Worm (Caenorhabditis elegans): ENCODE measurements around the gene W02D7.5.

W02D7.5 gene

DNA sequence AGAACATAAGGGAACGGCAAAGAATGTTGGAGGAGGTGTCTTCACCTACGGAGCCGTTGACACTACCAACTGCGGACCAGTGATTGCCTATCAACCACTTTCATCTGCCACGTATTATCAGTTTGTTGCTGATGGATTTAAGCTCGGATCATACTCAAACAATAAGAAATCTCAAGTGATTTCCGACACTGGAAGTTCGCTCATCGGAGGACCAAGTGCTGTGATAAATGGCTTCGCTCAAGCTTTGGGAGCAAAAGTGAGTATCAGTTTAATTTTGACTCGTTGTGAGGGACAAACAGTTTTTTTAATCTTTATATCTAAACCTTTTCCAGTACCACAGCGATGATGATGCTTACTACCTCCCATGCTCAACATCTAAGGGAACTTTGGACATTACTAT lies 27.6 kb downstream of the W02D7.5 start:
- TF ChIP-seq cog-1 (tag; optimal IDR thresholded peaks at IDR 0.05) (no peak), med-1 (GFP tag; optimal IDR thresholded peaks at IDR 0.05; ENCODE audit: insufficient read depth) (no peak), tab-1 (GFP tag; IDR thresholded peaks at IDR 0.05) (no peak), T22C8.4 (GFP tag; IDR thresholded peaks at IDR 0.05) (no peak), ref-1 (GFP tag; conservative IDR thresholded peaks at IDR 0.05) (no peak), ztf-29 (GFP tag; IDR thresholded peaks at IDR 0.05) (no peak)

ce11 chrV:8269878-8270277 lies 29.2 kb downstream of the W02D7.5 start:
- no peak for TF ChIP-seq T22C8.4 (GFP tag; IDR thresholded peaks at IDR 0.05)

- TF ChIP-seq ztf-23 (GFP tag; IDR thresholded peaks at IDR 0.05): no peak
- TF ChIP-seq T22C8.4 (GFP tag; IDR thresholded peaks at IDR 0.05): no peak
- no peak for TF ChIP-seq ref-1 (GFP tag; conservative IDR thresholded peaks at IDR 0.05)
- TF ChIP-seq klf-2 (GFP tag; conservative IDR thresholded peaks at IDR 0.05): no peak
- TF ChIP-seq cog-1 (tag; optimal IDR thresholded peaks at IDR 0.05): no peak
- TF ChIP-seq flt-1 (GFP tag; IDR thresholded peaks at IDR 0.05): no peak
Measured at ce11 chrV:8268902-8269301, 30.1 kb downstream of the W02D7.5 start, which contains the start of the genes asp-6 and asp-12. TSS of gene asp-6 (minus strand) at chrV:8268937. TSS of gene asp-12 (plus strand) at chrV:8269210.

DNA sequence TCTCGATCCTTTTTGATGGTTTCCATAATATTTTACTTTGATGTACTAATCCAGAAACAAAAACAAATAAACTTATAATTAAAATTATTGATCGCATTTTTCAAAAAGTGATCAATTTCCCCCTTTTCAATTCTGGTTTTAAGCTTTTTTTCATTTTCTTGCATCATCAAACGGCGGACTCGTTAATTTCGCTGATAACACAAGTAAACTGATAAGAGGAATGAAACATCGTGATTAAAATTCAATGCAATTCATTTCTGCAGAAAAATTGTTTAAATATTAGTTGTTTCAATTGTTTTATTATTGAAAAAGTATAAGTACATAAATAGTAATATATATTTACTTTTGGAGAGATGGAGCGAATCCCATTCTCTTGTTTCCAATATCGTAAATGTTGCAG lies 31.8 kb downstream of the W02D7.5 start:
- TF ChIP-seq flt-1 (GFP tag; IDR thresholded peaks at IDR 0.05): no peak
- no peak for TF ChIP-seq ztf-23 (GFP tag; IDR thresholded peaks at IDR 0.05)
- no peak for TF ChIP-seq cog-1 (tag; optimal IDR thresholded peaks at IDR 0.05)

- TF ChIP-seq klf-2 (GFP tag; conservative IDR thresholded peaks at IDR 0.05) (no peak), ref-1 (GFP tag; conservative IDR thresholded peaks at IDR 0.05) (no peak), ztf-23 (GFP tag; IDR thresholded peaks at IDR 0.05) (no peak), ztf-29 (GFP tag; IDR thresholded peaks at IDR 0.05) (no peak), tab-1 (GFP tag; IDR thresholded peaks at IDR 0.05) (no peak), med-1 (GFP tag; optimal IDR thresholded peaks at IDR 0.05; ENCODE audit: insufficient read depth) (no peak), cog-1 (tag; optimal IDR thresholded peaks at IDR 0.05) (no peak), T22C8.4 (GFP tag; IDR thresholded peaks at IDR 0.05) (no peak), flt-1 (GFP tag; IDR thresholded peaks at IDR 0.05) (no peak)
Measured at ce11 chrV:8266232-8266631, 32.8 kb downstream of the W02D7.5 start, which contains the start of gene F21F8.5. TSS of gene F21F8.5 (minus strand) at chrV:8266332.

ce11 chrV:8263941-8264340 lies 35.1 kb downstream of the W02D7.5 start, which contains the start of gene C16D9.9:
TSS of gene C16D9.9 (plus strand) at chrV:8264241.
- no peak for TF ChIP-seq tab-1 (GFP tag; IDR thresholded peaks at IDR 0.05)
- TF ChIP-seq med-1 (GFP tag; optimal IDR thresholded peaks at IDR 0.05; ENCODE audit: insufficient read depth): no peak
- no peak for TF ChIP-seq flt-1 (GFP tag; IDR thresholded peaks at IDR 0.05)
- no peak for TF ChIP-seq ztf-23 (GFP tag; IDR thresholded peaks at IDR 0.05)
- no peak for TF ChIP-seq ref-1 (GFP tag; conservative IDR thresholded peaks at IDR 0.05)
- TF ChIP-seq cog-1 (tag; optimal IDR thresholded peaks at IDR 0.05): no peak
- no peak for TF ChIP-seq klf-2 (GFP tag; conservative IDR thresholded peaks at IDR 0.05)
- TF ChIP-seq ztf-29 (GFP tag; IDR thresholded peaks at IDR 0.05): no peak
- no peak for TF ChIP-seq T22C8.4 (GFP tag; IDR thresholded peaks at IDR 0.05)

ce11 chrV:8263466-8263865 lies 35.6 kb downstream of the W02D7.5 start, which contains the start of gene C16D9.8:
TSS of gene C16D9.8 (minus strand) at chrV:8263566.
- no peak for TF ChIP-seq ztf-23 (GFP tag; IDR thresholded peaks at IDR 0.05)
- TF ChIP-seq T22C8.4 (GFP tag; IDR thresholded peaks at IDR 0.05): no peak
- TF ChIP-seq med-1 (GFP tag; optimal IDR thresholded peaks at IDR 0.05; ENCODE audit: insufficient read depth): no peak
- TF ChIP-seq ref-1 (GFP tag; conservative IDR thresholded peaks at IDR 0.05): no peak
- TF ChIP-seq klf-2 (GFP tag; conservative IDR thresholded peaks at IDR 0.05): no peak
- no peak for TF ChIP-seq ztf-29 (GFP tag; IDR thresholded peaks at IDR 0.05)
- no peak for TF ChIP-seq tab-1 (GFP tag; IDR thresholded peaks at IDR 0.05)

DNA sequence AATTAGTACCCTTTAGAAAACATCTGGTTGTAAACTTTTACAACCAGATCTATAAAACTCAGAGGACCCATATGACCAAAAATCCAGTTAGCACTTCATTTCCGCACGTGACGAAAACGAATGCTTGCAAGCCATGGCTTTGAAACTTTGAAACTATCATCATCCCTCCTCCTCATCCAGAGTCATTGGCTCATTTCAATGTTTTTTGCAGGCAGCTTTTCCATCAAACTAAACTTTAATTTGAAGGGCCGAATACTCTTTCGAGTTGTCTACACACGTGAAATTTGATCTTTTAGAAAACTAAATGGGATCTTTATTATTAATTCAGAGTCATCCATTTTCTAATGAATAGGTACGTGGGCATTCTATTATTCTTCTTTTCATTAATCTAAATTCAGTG lies 36.8 kb downstream of the W02D7.5 start:
- TF ChIP-seq T22C8.4 (GFP tag; IDR thresholded peaks at IDR 0.05) (no peak), med-1 (GFP tag; optimal IDR thresholded peaks at IDR 0.05; ENCODE audit: insufficient read depth) (no peak), ztf-29 (GFP tag; IDR thresholded peaks at IDR 0.05) (no peak), klf-2 (GFP tag; conservative IDR thresholded peaks at IDR 0.05) (no peak), ref-1 (GFP tag; conservative IDR thresholded peaks at IDR 0.05) (no peak), flt-1 (GFP tag; IDR thresholded peaks at IDR 0.05) (no peak), tab-1 (GFP tag; IDR thresholded peaks at IDR 0.05) (no peak), ztf-23 (GFP tag; IDR thresholded peaks at IDR 0.05) (no peak), cog-1 (tag; optimal IDR thresholded peaks at IDR 0.05) (no peak)

- no peak for TF ChIP-seq cog-1 (tag; optimal IDR thresholded peaks at IDR 0.05)
- no peak for TF ChIP-seq klf-2 (GFP tag; conservative IDR thresholded peaks at IDR 0.05)
- no peak for TF ChIP-seq ref-1 (GFP tag; conservative IDR thresholded peaks at IDR 0.05)
- TF ChIP-seq flt-1 (GFP tag; IDR thresholded peaks at IDR 0.05): no peak
- no peak for TF ChIP-seq ztf-29 (GFP tag; IDR thresholded peaks at IDR 0.05)
- no peak for TF ChIP-seq tab-1 (GFP tag; IDR thresholded peaks at IDR 0.05)
Measured at ce11 chrV:8259016-8259415, 40.0 kb downstream of the W02D7.5 start, which contains the start of gene C16D9.1. TSS of gene C16D9.1 (plus strand) at chrV:8259316.

DNA sequence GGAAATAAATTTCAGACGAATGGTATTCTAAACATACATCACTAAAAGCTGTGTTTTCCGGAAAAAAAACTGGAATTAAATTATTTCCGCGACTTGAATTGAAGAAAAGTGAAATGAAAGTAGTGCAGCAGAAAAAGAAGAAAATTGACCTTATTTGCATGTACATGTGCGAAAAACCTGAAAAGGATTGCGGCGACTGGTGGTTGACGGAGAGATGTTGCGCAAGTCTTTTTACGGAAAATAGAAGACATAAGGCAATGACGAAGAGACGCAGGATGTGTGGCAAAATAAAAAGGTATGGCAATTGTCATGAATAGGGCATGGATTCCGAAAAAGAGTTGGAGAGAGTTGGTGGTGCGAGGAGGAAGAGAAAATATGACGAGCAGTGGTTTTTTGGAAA lies 44.1 kb downstream of the W02D7.5 start:
- TF ChIP-seq ref-1 (GFP tag; conservative IDR thresholded peaks at IDR 0.05): no peak
- TF ChIP-seq tab-1 (GFP tag; IDR thresholded peaks at IDR 0.05): no peak

DNA sequence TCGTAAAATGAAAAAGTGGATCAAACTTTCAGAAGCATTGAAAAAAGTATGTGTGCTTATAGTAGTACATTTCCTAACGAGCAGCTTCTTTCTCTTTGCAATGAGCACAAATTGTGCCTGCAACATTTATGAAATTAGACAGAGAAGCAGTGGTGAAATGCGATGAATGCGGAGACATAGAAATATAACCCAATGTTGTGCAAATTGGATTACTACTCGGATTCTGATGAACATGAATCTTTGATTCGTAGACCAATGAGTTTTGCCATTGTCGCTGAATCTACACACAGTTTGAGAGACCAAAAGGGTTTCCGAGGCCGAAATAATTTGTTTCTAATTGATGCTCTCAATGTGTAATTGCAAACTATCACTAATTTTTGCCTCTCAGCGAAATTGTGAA lies 45.1 kb downstream of the W02D7.5 start:
- TF ChIP-seq tab-1 (GFP tag; IDR thresholded peaks at IDR 0.05) (no peak), T22C8.4 (GFP tag; IDR thresholded peaks at IDR 0.05) (no peak), ztf-29 (GFP tag; IDR thresholded peaks at IDR 0.05) (no peak), cog-1 (tag; optimal IDR thresholded peaks at IDR 0.05) (no peak), klf-2 (GFP tag; conservative IDR thresholded peaks at IDR 0.05) (no peak), ref-1 (GFP tag; conservative IDR thresholded peaks at IDR 0.05) (no peak), ztf-23 (GFP tag; IDR thresholded peaks at IDR 0.05) (no peak), med-1 (GFP tag; optimal IDR thresholded peaks at IDR 0.05; ENCODE audit: insufficient read depth) (no peak), flt-1 (GFP tag; IDR thresholded peaks at IDR 0.05) (no peak)
